Worm (Caenorhabditis elegans): ENCODE measurements around the gene evl-14.

Gene evl-14

DNA sequence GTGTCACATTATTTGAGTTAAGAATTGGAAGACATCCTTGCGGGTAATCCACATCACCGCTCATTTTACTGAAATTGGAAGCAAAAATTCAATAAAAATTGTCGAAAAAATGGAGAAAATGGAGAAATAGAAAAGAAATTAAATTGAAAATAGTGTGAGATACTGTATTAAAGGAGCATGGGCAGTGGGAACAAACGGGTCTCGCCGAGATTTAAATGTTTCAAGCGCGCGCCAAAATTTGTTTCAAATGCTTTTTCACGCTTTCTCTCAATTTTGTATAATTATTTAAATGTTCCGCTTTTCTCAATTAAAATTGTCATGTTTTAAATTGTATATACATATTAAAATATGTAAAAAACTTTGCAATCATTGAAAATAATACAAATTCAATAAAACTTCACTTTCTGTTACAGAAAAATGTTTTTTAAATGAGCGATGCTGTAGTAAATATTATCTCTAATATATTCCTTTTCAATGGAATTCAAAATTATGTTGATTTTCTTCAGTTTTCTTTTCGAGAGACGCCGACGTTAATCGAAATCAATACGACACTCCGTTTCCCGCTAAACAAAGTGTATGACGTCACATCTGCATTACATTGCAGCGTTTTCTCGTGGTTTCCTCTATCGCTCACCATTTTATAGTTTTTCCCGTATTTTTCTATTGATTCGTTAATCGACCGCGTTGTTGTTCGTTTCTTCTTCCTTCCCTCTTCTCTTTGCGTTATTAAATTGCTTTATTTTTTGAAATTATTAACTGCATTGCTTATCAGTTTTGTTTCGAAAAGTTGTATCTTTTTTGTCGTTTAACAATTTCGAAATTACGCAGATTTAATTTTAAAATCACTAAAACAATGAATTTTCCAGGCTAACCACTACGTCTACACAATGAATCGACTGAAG is at the start of gene evl-14, which contains the start of gene dcn-1:
Gene evl-14, minus strand, starts transcription at position 68 of the 902 bp plus-strand sequence.
Gene dcn-1, plus strand, starts transcription at position 852 of the 902 bp plus-strand sequence.
- no peak for TF ChIP-seq nhr-11 (tag; optimal IDR thresholded peaks at IDR 0.05)
- TF ChIP-seq ama-1 (optimal IDR thresholded peaks at IDR 0.05), result peak; percentile 58
- peak; percentile 61 for TF ChIP-seq F13H6.1 (tag; optimal IDR thresholded peaks at IDR 0.05)
- TF ChIP-seq nhr-129 (tag; optimal IDR thresholded peaks at IDR 0.05), result peak; percentile 85
- no peak for TF ChIP-seq ceh-16 (tag; optimal IDR thresholded peaks at IDR 0.05)
- TF ChIP-seq nhr-12 (tag; optimal IDR thresholded peaks at IDR 0.05), result no peak
- TF ChIP-seq mbf-1 (tag; optimal IDR thresholded peaks at IDR 0.05), result no peak
- no peak for TF ChIP-seq nhr-77 (tag; optimal IDR thresholded peaks at IDR 0.05)
- TF ChIP-seq crh-2 (tag; optimal IDR thresholded peaks at IDR 0.05), result peak; percentile 95
- peak; percentile 11 for TF ChIP-seq ztf-4 (tag; optimal IDR thresholded peaks at IDR 0.05)
- TF ChIP-seq gmeb-1 (tag; optimal IDR thresholded peaks at IDR 0.05), result peak; percentile 79
- TF ChIP-seq aly-2 (tag; optimal IDR thresholded peaks at IDR 0.05), result no peak
- peak; percentile 60 for TF ChIP-seq sma-3 (GFP tag; optimal IDR thresholded peaks at IDR 0.05)
- TF ChIP-seq nhr-25 (tag; optimal IDR thresholded peaks at IDR 0.05), result peak; percentile 76
- TF ChIP-seq nhr-6 (tag; optimal IDR thresholded peaks at IDR 0.05), result peak; percentile 79
- peak; percentile 94 for TF ChIP-seq C34F6.9 (tag; optimal IDR thresholded peaks at IDR 0.05)
- no peak for TF ChIP-seq ZK546.5 (tag; optimal IDR thresholded peaks at IDR 0.05)
- TF ChIP-seq lin-13 (GFP tag; optimal IDR thresholded peaks at IDR 0.05), result peak; percentile 73
- peak; percentile 73 for TF ChIP-seq nhr-21 (tag; optimal IDR thresholded peaks at IDR 0.05)
- peak; percentile 30 for TF ChIP-seq mab-5 (tag; optimal IDR thresholded peaks at IDR 0.05)
- TF ChIP-seq fos-1 (tag; optimal IDR thresholded peaks at IDR 0.05), result peak; percentile 73
- peak in 1 of 2 experiments; percentile 41 for TF ChIP-seq mdl-1 (tag; optimal IDR thresholded peaks at IDR 0.05)
- peak; percentile 92 for TF ChIP-seq unc-55 (GFP tag; optimal IDR thresholded peaks at IDR 0.05)
- peak; percentile 35 for TF ChIP-seq snpc-4 (tag; optimal IDR thresholded peaks at IDR 0.05)
- peak; percentile 47 for TF ChIP-seq sem-4 (tag; optimal IDR thresholded peaks at IDR 0.05)
- TF ChIP-seq lsy-2 (tag; optimal IDR thresholded peaks at IDR 0.05), result peak; percentile 52 to 91
- peak; percentile 20 for TF ChIP-seq skn-1 (tag; optimal IDR thresholded peaks at IDR 0.05)

- TF ChIP-seq fos-1 (tag; optimal IDR thresholded peaks at IDR 0.05) (peak; percentile 28), aly-2 (tag; optimal IDR thresholded peaks at IDR 0.05) (no peak), sma-3 (GFP tag; optimal IDR thresholded peaks at IDR 0.05) (peak; percentile 31), unc-39 (tag; optimal IDR thresholded peaks at IDR 0.05) (no peak), F13H6.1 (tag; optimal IDR thresholded peaks at IDR 0.05) (peak; percentile 17)
Observed at ce11 chrIII:4362332-4362731, 49.4 kb upstream of the evl-14 start.

DNA sequence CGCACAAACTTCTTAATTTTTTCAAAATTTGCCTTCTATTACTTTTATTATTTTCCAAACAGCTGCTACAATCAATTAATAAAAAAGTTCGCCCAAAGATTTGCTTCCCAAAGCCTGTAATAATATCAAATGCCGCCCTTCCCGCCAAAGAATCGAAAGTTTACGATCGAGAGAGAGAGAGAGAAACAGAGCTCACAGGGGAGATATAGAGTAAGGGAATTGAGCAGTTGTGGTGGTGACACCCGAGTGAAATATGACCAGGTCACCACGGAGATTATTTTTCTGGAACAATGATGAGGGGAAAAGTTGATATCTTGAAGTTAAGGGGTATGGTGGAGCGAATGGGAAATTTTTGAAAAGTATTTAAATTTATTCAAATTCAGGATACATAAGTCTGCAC is 47.0 kb upstream of the evl-14 start:
- no peak for TF ChIP-seq F13H6.1 (tag; optimal IDR thresholded peaks at IDR 0.05)
- no peak for TF ChIP-seq aly-2 (tag; optimal IDR thresholded peaks at IDR 0.05)
- no peak for TF ChIP-seq nhr-6 (tag; optimal IDR thresholded peaks at IDR 0.05)
- no peak for TF ChIP-seq C34F6.9 (tag; optimal IDR thresholded peaks at IDR 0.05)
- TF ChIP-seq ceh-16 (tag; optimal IDR thresholded peaks at IDR 0.05), result no peak
- no peak for TF ChIP-seq gmeb-1 (tag; optimal IDR thresholded peaks at IDR 0.05)
- TF ChIP-seq egl-27 (tag; optimal IDR thresholded peaks at IDR 0.05), result no peak
- TF ChIP-seq nhr-21 (tag; optimal IDR thresholded peaks at IDR 0.05), result no peak
- no peak for TF ChIP-seq nhr-12 (tag; optimal IDR thresholded peaks at IDR 0.05)
- TF ChIP-seq R02D3.7 (tag; optimal IDR thresholded peaks at IDR 0.05), result no peak
- TF ChIP-seq snpc-4 (tag; optimal IDR thresholded peaks at IDR 0.05), result no peak
- no peak for TF ChIP-seq ztf-11 (tag; optimal IDR thresholded peaks at IDR 0.05)
- TF ChIP-seq ztf-1 (GFP tag; conservative IDR thresholded peaks at IDR 0.05), result no peak
- TF ChIP-seq nhr-129 (tag; optimal IDR thresholded peaks at IDR 0.05), result no peak
- no peak for TF ChIP-seq skn-1 (tag; optimal IDR thresholded peaks at IDR 0.05)
- no peak for TF ChIP-seq unc-39 (tag; optimal IDR thresholded peaks at IDR 0.05)
- TF ChIP-seq sma-3 (GFP tag; optimal IDR thresholded peaks at IDR 0.05), result no peak

DNA sequence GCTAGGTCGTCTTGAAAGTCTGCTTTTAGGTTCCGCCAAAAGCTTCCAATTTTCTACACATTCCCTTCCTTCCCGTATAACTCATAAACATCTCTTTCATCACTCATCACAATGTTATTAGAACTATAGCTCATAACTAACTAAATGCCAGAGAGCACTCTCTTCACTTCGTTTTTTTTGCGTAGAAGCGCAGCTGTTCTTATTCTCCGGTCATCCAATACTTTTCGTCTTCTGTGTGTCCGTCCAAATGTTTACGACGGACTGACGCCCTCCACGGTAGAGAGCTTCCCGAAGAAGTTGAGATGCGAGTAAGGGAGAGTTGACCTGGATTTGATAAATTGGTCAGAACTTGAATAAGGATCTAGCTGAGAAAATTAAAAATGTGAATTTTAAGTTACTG is 46.3 kb upstream of the evl-14 start:
- TF ChIP-seq aly-2 (tag; optimal IDR thresholded peaks at IDR 0.05), result no peak
- peak in 1 of 2 experiments; percentile 2 for TF ChIP-seq lsy-2 (tag; optimal IDR thresholded peaks at IDR 0.05)
- TF ChIP-seq ztf-11 (tag; optimal IDR thresholded peaks at IDR 0.05), result no peak
- no peak for TF ChIP-seq lin-39 (tag; optimal IDR thresholded peaks at IDR 0.05)

ce11 chrIII:4358345-4358744 is 45.4 kb upstream of the evl-14 start:
- TF ChIP-seq nhr-12 (tag; optimal IDR thresholded peaks at IDR 0.05) (no peak), unc-55 (GFP tag; optimal IDR thresholded peaks at IDR 0.05) (no peak), nhr-21 (tag; optimal IDR thresholded peaks at IDR 0.05) (no peak), nhr-25 (tag; optimal IDR thresholded peaks at IDR 0.05) (no peak), elt-3 (tag; optimal IDR thresholded peaks at IDR 0.05) (no peak), mab-5 (tag; optimal IDR thresholded peaks at IDR 0.05) (peak; percentile 49), sma-3 (GFP tag; optimal IDR thresholded peaks at IDR 0.05) (no peak), lsy-2 (tag; optimal IDR thresholded peaks at IDR 0.05) (peak in 1 of 2 experiments; percentile 15), crh-2 (tag; optimal IDR thresholded peaks at IDR 0.05) (no peak), ceh-82 (tag; optimal IDR thresholded peaks at IDR 0.05) (no peak), mdl-1 (tag; optimal IDR thresholded peaks at IDR 0.05) (no peak), nhr-11 (tag; optimal IDR thresholded peaks at IDR 0.05) (no peak), nhr-77 (tag; optimal IDR thresholded peaks at IDR 0.05) (no peak), sma-9 (GFP tag; optimal IDR thresholded peaks at IDR 0.05) (peak; percentile 3), sma-9 (tag; optimal IDR thresholded peaks at IDR 0.05) (no peak), F13H6.1 (tag; optimal IDR thresholded peaks at IDR 0.05) (peak; percentile 45), nhr-129 (tag; optimal IDR thresholded peaks at IDR 0.05) (no peak), ZK546.5 (tag; optimal IDR thresholded peaks at IDR 0.05) (no peak), blmp-1 (tag; optimal IDR thresholded peaks at IDR 0.05; ENCODE audit: insufficient read depth) (no peak), alr-1 (tag; optimal IDR thresholded peaks at IDR 0.05) (no peak), unc-62 (GFP tag; optimal IDR thresholded peaks at IDR 0.05) (no peak), peb-1 (tag; optimal IDR thresholded peaks at IDR 0.05) (no peak)

Data from whole organism, L2 larva.